Fruit fly (Drosophila melanogaster) whole organism, adult: ENCODE measurements around the gene lectin-21Cb.

ENCODE experiments used
- CG12768 ChIP-seq: fragments of 200-800 bp; sonication (Bioruptor generic); optimal IDR thresholded peaks from 2 replicates; lab custom pipeline; 2017; ENCODE audit warnings: missing biosample characterization, missing genetic modification characterization, mild to moderate bottlenecking, moderate library complexity, missing genetic modification reagents
- CG1620 ChIP-seq: fragments of 200-800 bp; sonication (Bioruptor generic); optimal IDR thresholded peaks from 2 replicates; lab custom pipeline; 2016; ENCODE audit warnings: missing biosample characterization, missing genetic modification characterization
- CG5204 ChIP-seq: fragments of 200-800 bp; sonication (Bioruptor generic); optimal IDR thresholded peaks from 2 replicates; lab custom pipeline; 2016; ENCODE audit warnings: missing biosample characterization, missing genetic modification characterization
- CG7101 ChIP-seq: fragments of 200-800 bp; sonication (Bioruptor generic); optimal IDR thresholded peaks from 2 replicates; lab custom pipeline; 2018; ENCODE audit warnings: missing biosample characterization, mild to moderate bottlenecking, missing genetic modification characterization, moderate library complexity
- Hr96 ChIP-seq: fragments of 200-800 bp; sonication (Bioruptor generic); optimal IDR thresholded peaks from 2 replicates; lab custom pipeline; 2016; ENCODE audit warnings: missing biosample characterization, missing genetic modification characterization
- cic ChIP-seq: fragments of 200-800 bp; sonication (Bioruptor generic); optimal IDR thresholded peaks from 2 replicates; lab custom pipeline; 2017; ENCODE audit warnings: missing biosample characterization, mild to moderate bottlenecking, missing genetic modification characterization, moderate library complexity
- kay ChIP-seq: fragments of 200-800 bp; sonication (Bioruptor generic); peaks from one replicate; lab custom pipeline; 2016; ENCODE audit warnings: missing biosample characterization, missing genetic modification characterization, borderline replicate concordance
- pad ChIP-seq: fragments of 200-800 bp; sonication (Bioruptor generic); optimal IDR thresholded peaks from 3 replicates; lab custom pipeline; 2017; ENCODE audit warnings: missing biosample characterization, missing genetic modification characterization, mild to moderate bottlenecking, moderate library complexity, missing genetic modification reagents
- toe ChIP-seq: fragments of 200-800 bp; sonication (Bioruptor generic); optimal IDR thresholded peaks from 2 replicates; lab custom pipeline; 2016; ENCODE audit warnings: missing biosample characterization, missing genetic modification characterization

- TF ChIP-seq toe (GFP tag; lab: Kevin White, UChicago) (peak; percentile 89), CG5204 (GFP tag; lab: Kevin White, UChicago) (peak; percentile 84), CG1620 (peak; percentile 93), Hr96 (GFP tag; lab: Kevin White, UChicago) (peak; percentile 81), kay (GFP tag; lab: Kevin White, UChicago) (no peak), cic (GFP tag; lab: Kevin White, UChicago) (peak; percentile 53), CG12768 (GFP tag; lab: Kevin White, UChicago) (peak; percentile 88), pad (GFP tag; lab: Kevin White, UChicago) (peak; percentile 83), CG7101 (tag; lab: Kevin White, UChicago) (peak; percentile 86)
Measured at dm6 chr2L:574226-574625, 46.8 kb downstream of the lectin-21Cb start, which contains the start of the genes Ipk2 and cold.
